Fruit fly (Drosophila melanogaster) whole organism, embryonic: ENCODE results near the gene Bcat.

Experiments
- Adf1 ChIP-seq: fragments of 200-800 bp; sonication (Bioruptor generic); IDR thresholded peaks from 2 replicates; pipeline ENCODE4 v1.3.6; 2022; ENCODE audit warnings: missing biosample characterization, missing genetic modification characterization
- B-H1 ChIP-seq: fragments of 200-800 bp; sonication (Bioruptor generic); IDR thresholded peaks from 3 replicates; pipeline ENCODE4 v1.3.6; 2022; ENCODE audit warnings: missing biosample characterization, missing genetic modification characterization
- CG10209 ChIP-seq: fragments of 200-800 bp; sonication (Bioruptor generic); optimal IDR thresholded peaks from 3 replicates; lab custom pipeline; 2017; ENCODE audit warnings: missing biosample characterization, mild to moderate bottlenecking, missing genetic modification characterization, missing genetic modification reagents
- CG10431 ChIP-seq: fragments of 200-800 bp; sonication (Bioruptor generic); optimal IDR thresholded peaks from 3 replicates; lab custom pipeline; 2018; ENCODE audit warnings: missing biosample characterization, mild to moderate bottlenecking, missing genetic modification characterization
- CG11085 ChIP-seq: fragments of 200-800 bp; sonication (Bioruptor generic); IDR thresholded peaks from 2 replicates; pipeline ENCODE4 v1.3.6; 2022; ENCODE audit warnings: missing biosample characterization, missing genetic modification characterization
- CG11398 ChIP-seq: fragments of 200-800 bp; sonication (Bioruptor generic); optimal IDR thresholded peaks from 2 replicates; lab custom pipeline; 2016; ENCODE audit warnings: missing biosample characterization, missing genetic modification characterization
- CG12071 ChIP-seq: fragments of 200-800 bp; sonication (Bioruptor generic); optimal IDR thresholded peaks from 3 replicates; lab custom pipeline; 2018; ENCODE audit warnings: missing biosample characterization, mild to moderate bottlenecking, missing genetic modification characterization
- CG14441 ChIP-seq: fragments of 200-800 bp; sonication (Bioruptor generic); IDR thresholded peaks from 2 replicates; pipeline ENCODE4 v1.3.6; 2022; ENCODE audit warnings: missing biosample characterization, missing genetic modification characterization
- CG15269 ChIP-seq: fragments of 200-800 bp; sonication (Bioruptor generic); optimal IDR thresholded peaks from 2 replicates; lab custom pipeline; 2018; ENCODE audit warnings: missing biosample characterization, mild to moderate bottlenecking, missing genetic modification characterization, moderate library complexity
- CG1602 ChIP-seq: fragments of 200-800 bp; sonication (Bioruptor generic); optimal IDR thresholded peaks from 3 replicates; lab custom pipeline; 2016; ENCODE audit warnings: missing biosample characterization, missing genetic modification characterization
- CG17359 ChIP-seq: fragments of 200-800 bp; sonication (Bioruptor generic); optimal IDR thresholded peaks from 3 replicates; lab custom pipeline; 2018; ENCODE audit warnings: missing biosample characterization, mild to moderate bottlenecking, missing genetic modification characterization, moderate library complexity
- CG17568 ChIP-seq: fragments of 200-800 bp; sonication (Bioruptor generic); optimal IDR thresholded peaks from 2 replicates; lab custom pipeline; 2018; ENCODE audit warnings: missing biosample characterization, mild to moderate bottlenecking, missing genetic modification characterization, moderate library complexity
- CG18476 ChIP-seq: fragments of 200-800 bp; sonication (Bioruptor generic); optimal IDR thresholded peaks from 2 replicates; lab custom pipeline; 2016; ENCODE audit warnings: missing biosample characterization, mild to moderate bottlenecking, missing genetic modification characterization
- CG18599 ChIP-seq: fragments of 200-800 bp; sonication (Bioruptor generic); optimal IDR thresholded peaks from 3 replicates; lab custom pipeline; 2017; ENCODE audit warnings: missing biosample characterization, missing genetic modification characterization, mild to moderate bottlenecking, moderate library complexity, missing genetic modification reagents
- CG2120 ChIP-seq: fragments of 200-800 bp; sonication (Bioruptor generic); optimal IDR thresholded peaks from 3 replicates; lab custom pipeline; 2016; ENCODE audit warnings: missing biosample characterization, missing genetic modification characterization
- CG32772 ChIP-seq: fragments of 200-800 bp; sonication (Bioruptor generic); IDR thresholded peaks from 2 replicates; pipeline ENCODE4 v1.3.6; 2022; ENCODE audit warnings: missing biosample characterization, missing genetic modification characterization
- CG3838 ChIP-seq: fragments of 200-800 bp; sonication (Bioruptor generic); optimal IDR thresholded peaks from 3 replicates; lab custom pipeline; 2016; ENCODE audit warnings: missing biosample characterization, missing genetic modification characterization
- CG6272 ChIP-seq: fragments of 200-800 bp; sonication (Bioruptor generic); IDR thresholded peaks from 2 replicates; pipeline ENCODE4 v1.3.6; 2022; ENCODE audit warnings: missing biosample characterization, missing genetic modification characterization
- CG7839 ChIP-seq: fragments of 200-800 bp; sonication (Bioruptor generic); optimal IDR thresholded peaks from 3 replicates; lab custom pipeline; 2018; ENCODE audit warnings: missing biosample characterization, mild to moderate bottlenecking, missing genetic modification characterization, moderate library complexity
- CTCF ChIP-seq: fragments of 200-800 bp; sonication (Bioruptor generic); optimal IDR thresholded peaks from 2 replicates; lab custom pipeline; 2017; ENCODE audit warnings: missing biosample characterization, mild to moderate bottlenecking, missing genetic modification characterization, moderate library complexity
- CoRest ChIP-seq: fragments of 200-800 bp; sonication (Bioruptor generic); optimal IDR thresholded peaks from 3 replicates; lab custom pipeline; 2018; ENCODE audit warnings: missing biosample characterization, mild to moderate bottlenecking, missing genetic modification characterization, moderate library complexity
- Dad ChIP-seq: fragments of 200-800 bp; sonication (Bioruptor generic); optimal IDR thresholded peaks from 3 replicates; lab custom pipeline; 2016; ENCODE audit warnings: missing biosample characterization, missing genetic modification characterization
- Deaf1 ChIP-seq: fragments of 200-800 bp; optimal IDR thresholded peaks from 3 replicates; lab custom pipeline; 2019; ENCODE audit warnings: missing biosample characterization, mild to moderate bottlenecking, missing genetic modification characterization, moderate library complexity
- Dek ChIP-seq: fragments of 200-800 bp; sonication (Bioruptor generic); optimal IDR thresholded peaks from 3 replicates; lab custom pipeline; 2019; ENCODE audit warnings: missing biosample characterization, mild to moderate bottlenecking, missing genetic modification characterization, moderate library complexity
- Doc2 ChIP-seq: fragments of 200-800 bp; sonication (Bioruptor generic); IDR thresholded peaks from 2 replicates; pipeline ENCODE4 v1.3.6; 2022; ENCODE audit warnings: missing biosample characterization, missing genetic modification characterization
- ERR ChIP-seq: fragments of 200-800 bp; sonication (Bioruptor generic); optimal IDR thresholded peaks from 2 replicates; lab custom pipeline; 2016; ENCODE audit warnings: missing biosample characterization, missing genetic modification characterization
- Fer1 ChIP-seq: fragments of 200-800 bp; sonication (Bioruptor generic); optimal IDR thresholded peaks from 2 replicates; lab custom pipeline; 2017; ENCODE audit warnings: missing biosample characterization, mild to moderate bottlenecking, missing genetic modification characterization
- Gug ChIP-seq: fragments of 200-800 bp; sonication (Bioruptor generic); IDR thresholded peaks from 4 replicates; pipeline ENCODE4 v1.3.6; 2022; ENCODE audit warnings: missing biosample characterization, missing genetic modification characterization
- HLH3B ChIP-seq: fragments of 200-800 bp; sonication (Bioruptor generic); IDR thresholded peaks from 2 replicates; pipeline ENCODE4 v1.3.6; 2022; ENCODE audit warnings: missing biosample characterization, missing genetic modification characterization
- HLH4C ChIP-seq: fragments of 200-800 bp; sonication (Bioruptor generic); IDR thresholded peaks from 3 replicates; pipeline ENCODE4 v1.3.6; 2022; ENCODE audit warnings: missing biosample characterization, missing genetic modification characterization; ENCODE audit not compliant: partially characterized antibody
- Meics ChIP-seq: fragments of 200-800 bp; sonication (Bioruptor generic); optimal IDR thresholded peaks from 2 replicates; lab custom pipeline; 2017; ENCODE audit warnings: missing biosample characterization, mild to moderate bottlenecking, missing genetic modification characterization
- Optix ChIP-seq: fragments of 200-800 bp; sonication (Bioruptor generic); IDR thresholded peaks from 3 replicates; pipeline ENCODE4 v1.3.6; 2022; ENCODE audit warnings: missing biosample characterization, missing genetic modification characterization
- amos ChIP-seq: fragments of 200-800 bp; sonication (Bioruptor generic); IDR thresholded peaks from 2 replicates; pipeline ENCODE4 v1.3.6; 2022; ENCODE audit warnings: missing biosample characterization, missing genetic modification characterization; ENCODE audit not compliant: partially characterized antibody
- aop ChIP-seq: fragments of 200-800 bp; sonication (Bioruptor generic); IDR thresholded peaks from 2 replicates; pipeline ENCODE4 v1.3.6; 2022; ENCODE audit warnings: missing biosample characterization, missing genetic modification characterization
- bigmax ChIP-seq: fragments of 200-800 bp; sonication (Bioruptor generic); optimal IDR thresholded peaks from 2 replicates; lab custom pipeline; 2018; ENCODE audit warnings: missing biosample characterization, mild to moderate bottlenecking, missing genetic modification characterization
- btn ChIP-seq: fragments of 200-800 bp; sonication (Bioruptor generic); optimal IDR thresholded peaks from 2 replicates; lab custom pipeline; 2016; ENCODE audit warnings: missing biosample characterization, missing genetic modification characterization
- cato ChIP-seq: fragments of 200-800 bp; sonication (Bioruptor generic); optimal IDR thresholded peaks from 2 replicates; lab custom pipeline; 2016; ENCODE audit warnings: missing biosample characterization, missing genetic modification characterization, borderline replicate concordance
- corto ChIP-seq: fragments of 200-800 bp; sonication (Bioruptor generic); optimal IDR thresholded peaks from 2 replicates; lab custom pipeline; 2016; ENCODE audit warnings: missing biosample characterization, mild to moderate bottlenecking, missing genetic modification characterization, moderate library complexity
- croc ChIP-seq: fragments of 200-800 bp; sonication (Bioruptor generic); conservative IDR thresholded peaks from 3 replicates; pipeline ENCODE4 v1.3.6; 2022; ENCODE audit warnings: missing biosample characterization, missing genetic modification characterization
- dimm ChIP-seq: fragments of 200-800 bp; sonication (Bioruptor generic); IDR thresholded peaks from 2 replicates; pipeline ENCODE4 v1.3.6; 2022; ENCODE audit warnings: missing biosample characterization, missing genetic modification characterization
- dysf ChIP-seq: fragments of 200-800 bp; sonication (Bioruptor generic); IDR thresholded peaks from 3 replicates; pipeline ENCODE4 v1.3.6; 2022; ENCODE audit warnings: missing biosample characterization, missing genetic modification characterization
- esg ChIP-seq: fragments of 200-800 bp; sonication (Bioruptor generic); conservative IDR thresholded peaks from 2 replicates; pipeline ENCODE4 v1.3.6; 2022; ENCODE audit warnings: missing biosample characterization, missing genetic modification characterization
- eve ChIP-seq, 2 experiments: fragments of >200 bp; optimal IDR thresholded peaks; 2 replicates each; lab custom pipeline; 2017; ENCODE audit warnings: missing biosample characterization in 2 of 2, missing genetic modification characterization in 2 of 2
- pb ChIP-seq: fragments of 200-800 bp; sonication (Bioruptor generic); optimal IDR thresholded peaks from 3 replicates; lab custom pipeline; 2016; ENCODE audit warnings: missing biosample characterization, missing genetic modification characterization
- pfk ChIP-seq: fragments of 200-800 bp; sonication (Bioruptor generic); optimal IDR thresholded peaks from 2 replicates; lab custom pipeline; 2018; ENCODE audit warnings: missing biosample characterization, mild to moderate bottlenecking, missing genetic modification characterization, moderate library complexity
- pho ChIP-seq: fragments of 200-800 bp; sonication (Bioruptor generic); optimal IDR thresholded peaks from 2 replicates; lab custom pipeline; 2016; ENCODE audit warnings: missing biosample characterization, missing genetic modification characterization
- row ChIP-seq: fragments of 200-800 bp; sonication (Bioruptor generic); IDR thresholded peaks from 3 replicates; pipeline ENCODE4 v1.3.6; 2022; ENCODE audit warnings: missing biosample characterization, missing genetic modification characterization
- schlank ChIP-seq: fragments of 200-800 bp; sonication (Bioruptor generic); optimal IDR thresholded peaks from 2 replicates; lab custom pipeline; 2018; ENCODE audit warnings: missing biosample characterization, mild to moderate bottlenecking, missing genetic modification characterization
- stwl ChIP-seq: fragments of 200-800 bp; sonication (Bioruptor generic); optimal IDR thresholded peaks from 3 replicates; lab custom pipeline; 2018; ENCODE audit warnings: missing biosample characterization, mild to moderate bottlenecking, missing genetic modification characterization, moderate library complexity
- unpg ChIP-seq: fragments of 200-800 bp; sonication (Bioruptor generic); optimal IDR thresholded peaks from 3 replicates; lab custom pipeline; 2018; ENCODE audit warnings: missing biosample characterization, mild to moderate bottlenecking, missing genetic modification characterization, moderate library complexity
- zen ChIP-seq: fragments of 200-800 bp; sonication (Bioruptor generic); optimal IDR thresholded peaks from 3 replicates; lab custom pipeline; 2018; ENCODE audit warnings: missing biosample characterization, mild to moderate bottlenecking, missing genetic modification characterization, moderate library complexity

Gene Bcat

dm6 chrX:13390465-13391173 is 6.1 kb upstream of the Bcat start (continued):
- no peak for TF ChIP-seq CG12071 (GFP tag; lab: Kevin White, UChicago)
- TF ChIP-seq CG17568 (GFP tag; lab: Kevin White, UChicago), result no peak
- TF ChIP-seq corto (GFP tag; lab: Kevin White, UChicago), result no peak
- TF ChIP-seq CG10209 (GFP tag; lab: Kevin White, UChicago), result peak; percentile 61
- no peak for TF ChIP-seq ERR (GFP tag; lab: Kevin White, UChicago)
- no peak for TF ChIP-seq CG3838
- no peak for TF ChIP-seq CG18476 (GFP tag; lab: Kevin White, UChicago)
- TF ChIP-seq CG15269, result peak; percentile 85
- peak; percentile 49 for TF ChIP-seq Deaf1 (tag; lab: Kevin White, UChicago)
- TF ChIP-seq amos (GFP tag; lab: Robert Waterston, UW), result no peak
- TF ChIP-seq bigmax (GFP tag; lab: Kevin White, UChicago), result no peak
- TF ChIP-seq zen (tag; lab: Kevin White, UChicago), result peak; percentile 25
- peak; percentile 78; the same call in 2 of the 3 replicates for TF ChIP-seq dysf (GFP tag; lab: Robert Waterston, UW)
- TF ChIP-seq row (GFP tag; lab: Robert Waterston, UW), result peak; percentile 77
- TF ChIP-seq CTCF (GFP tag; lab: Kevin White, UChicago), result no peak
- TF ChIP-seq CG2120 (GFP tag; lab: Kevin White, UChicago), result peak; percentile 59
- TF ChIP-seq pfk, result no peak
- no peak for TF ChIP-seq Dad (GFP tag; lab: Kevin White, UChicago)
- TF ChIP-seq CG11398, result no peak
- TF ChIP-seq CG18599 (GFP tag; lab: Kevin White, UChicago), result peak; percentile 87
- 0 out of 2 replicates have a peak, but pooled peaks have one; percentile 34 for TF ChIP-seq CG32772 (GFP tag; lab: Robert Waterston, UW)
- peak; percentile 26 for TF ChIP-seq CG1602 (GFP tag; lab: Kevin White, UChicago)
- no peak for TF ChIP-seq btn (GFP tag; lab: Kevin White, UChicago)
- TF ChIP-seq CG17359 (tag; lab: Kevin White, UChicago), result peak; percentile 67
- TF ChIP-seq Adf1 (GFP tag; lab: Robert Waterston, UW), result peak; percentile 44
- no peak for TF ChIP-seq aop (GFP tag; lab: Robert Waterston, UW)
- TF ChIP-seq Meics (GFP tag; lab: Kevin White, UChicago), result peak; percentile 85
- TF ChIP-seq CG14441 (GFP tag; lab: Robert Waterston, UW), result peak; percentile 72
- no peak for TF ChIP-seq eve (GFP tag; optimal IDR thresholded peaks at IDR 0.05; lab: Kevin White, UChicago)
- peak; percentile 70 for TF ChIP-seq unpg (GFP tag; lab: Kevin White, UChicago)
- TF ChIP-seq Fer1 (GFP tag; lab: Kevin White, UChicago), result peak; percentile 80
- TF ChIP-seq cato (GFP tag; lab: Kevin White, UChicago), result no peak
- TF ChIP-seq Doc2 (GFP tag; lab: Robert Waterston, UW), result no peak
- TF ChIP-seq pho (GFP tag; lab: Kevin White, UChicago), result no peak
- TF ChIP-seq pb (GFP tag; lab: Kevin White, UChicago), result no peak
- TF ChIP-seq HLH3B (GFP tag; lab: Robert Waterston, UW), result peak; percentile 61
- TF ChIP-seq B-H1, result peak; percentile 40; the same call in 1 of the 3 replicates
- peak; percentile 85 for TF ChIP-seq Dek
- TF ChIP-seq CG10431, result no peak
- TF ChIP-seq CoRest (tag; lab: Kevin White, UChicago), result peak; percentile 77
- no peak for TF ChIP-seq stwl
- no peak for TF ChIP-seq dimm (GFP tag; lab: Robert Waterston, UW)
- TF ChIP-seq croc (GFP tag; lab: Robert Waterston, UW), result no peak
- no peak for TF ChIP-seq CG6272 (GFP tag; lab: Robert Waterston, UW)
- peak; percentile 80 for TF ChIP-seq CG7839
- TF ChIP-seq Optix (GFP tag; lab: Robert Waterston, UW), result no peak
- TF ChIP-seq schlank, result peak; percentile 41
- no peak for TF ChIP-seq Gug (GFP tag; lab: Robert Waterston, UW)
- TF ChIP-seq HLH4C, result no peak
- TF ChIP-seq CG11085, result peak; percentile 77
- peak; percentile 55 for TF ChIP-seq esg (GFP tag; lab: Robert Waterston, UW)
